Worm (Caenorhabditis elegans) whole organism, young adult: ENCODE measurements around the gene scl-3.

Experiments
- F52B5.7 ChIP-seq: sonication (generic microtip); optimal IDR thresholded peaks from 2 replicates; lab custom pipeline; 2016; ENCODE audit warnings: mild to moderate bottlenecking, missing genetic modification characterization, missing compliant biosample characterization
- dpl-1 ChIP-seq: fragments of 150-350 bp; optimal IDR thresholded peaks from 2 replicates; lab custom pipeline; 2014; ENCODE audit warnings: missing biosample characterization, missing genetic modification reagents, missing genetic modification characterization
- egrh-3 ChIP-seq: fragments of 200-800 bp; sonication (Bioruptor generic); IDR thresholded peaks from 2 replicates; pipeline ENCODE4 v1.3.6; 2022; ENCODE audit warnings: missing genetic modification reagents, missing genetic modification characterization, missing compliant biosample characterization
- let-607 ChIP-seq, 2 experiments: fragments of 200-800 bp in 1 of 2; sonication (Bioruptor generic) in 1 of 2; sonication (generic microtip) in 1 of 2; optimal IDR thresholded peaks; 2 replicates each; lab custom pipeline; 2016 to 2018; ENCODE audit warnings: mild to moderate bottlenecking in 2 of 2, missing compliant biosample characterization in 2 of 2, missing genetic modification characterization in 2 of 2, moderate library complexity in 2 of 2, missing genotype in 1 of 2
- nfya-1 ChIP-seq: sonication (generic microtip); optimal IDR thresholded peaks from 2 replicates; lab custom pipeline; 2017; ENCODE audit warnings: antibody characterized with exemption, missing compliant biosample characterization, missing genetic modification characterization, borderline replicate concordance; ENCODE audit not compliant: insufficient read depth
- rpc-1 ChIP-seq, 2 experiments: fragments of 150-350 bp in 1 of 2; sonication (generic microtip) in 1 of 2; optimal IDR thresholded peaks; 2 replicates each; lab custom pipeline; 2014 to 2018; ENCODE audit warnings: missing biosample characterization in 1 of 2, missing genetic modification characterization in 1 of 2, missing genetic modification reagents in 1 of 2, missing genotype in 1 of 2
- snpc-4 ChIP-seq, 5 experiments: fragments of 150-350 bp in 1 of 5; sonication (generic microtip) in 4 of 5; optimal IDR thresholded peaks; 2 replicates each; lab custom pipeline; 2014 to 2018; ENCODE audit warnings: missing genetic modification characterization in 5 of 5, missing biosample characterization in 3 of 5, antibody characterized with exemption in 2 of 5, mild to moderate bottlenecking in 2 of 5, missing compliant biosample characterization in 2 of 5, missing genotype in 2 of 5, moderate library complexity in 2 of 5, missing genetic modification reagents in 1 of 5
- unc-62 ChIP-seq: fragments of 150-350 bp; optimal IDR thresholded peaks from 2 replicates; lab custom pipeline; 2014; ENCODE audit warnings: missing biosample characterization, missing genetic modification reagents, missing genetic modification characterization

DNA sequence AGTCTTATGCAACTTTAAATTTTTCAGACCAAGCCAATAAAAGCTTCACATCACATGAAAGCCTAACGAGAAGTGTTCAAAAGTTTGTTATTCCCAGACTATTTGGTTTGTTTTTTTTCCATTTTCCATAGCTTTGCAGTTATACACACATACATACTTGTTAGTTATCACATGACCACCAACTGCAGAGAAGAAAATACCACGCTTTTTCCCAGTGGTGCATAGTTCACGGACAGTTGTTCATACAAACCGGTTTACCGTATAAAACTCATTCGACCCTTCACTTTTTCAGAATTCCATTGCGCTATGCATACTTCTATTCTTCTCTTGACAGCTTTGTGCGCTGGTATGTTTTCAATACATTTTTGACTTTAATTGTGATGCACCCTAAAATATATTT lies 4.3 kb downstream of the scl-3 start, which contains the start of gene scl-5:
- no peak for TF ChIP-seq let-607 (tag; optimal IDR thresholded peaks at IDR 0.05; lab: Kevin White, UChicago)
- no peak for TF ChIP-seq unc-62 (GFP tag; lab: Kevin White, UChicago)
- no peak for TF ChIP-seq F52B5.7 (tag; lab: Kevin White, UChicago)
- TF ChIP-seq dpl-1: no peak
- no peak for TF ChIP-seq snpc-4 (GFP tag; optimal IDR thresholded peaks at IDR 0.05; lab: Kevin White, UChicago)
- TF ChIP-seq snpc-4 (tag; optimal IDR thresholded peaks at IDR 0.05; lab: Kevin White, UChicago): no peak
- no peak for TF ChIP-seq rpc-1 (optimal IDR thresholded peaks at IDR 0.05; lab: Kevin White, UChicago)
- TF ChIP-seq rpc-1 (tag; optimal IDR thresholded peaks at IDR 0.05; lab: Kevin White, UChicago): no peak
- no peak for TF ChIP-seq nfya-1 (tag; lab: Kevin White, UChicago)
- no peak for TF ChIP-seq egrh-3 (GFP tag; lab: Robert Waterston, UW)
